Fruit fly (Drosophila melanogaster): ENCODE measurements around the gene Dronc.

Gene Dronc

DNA sequence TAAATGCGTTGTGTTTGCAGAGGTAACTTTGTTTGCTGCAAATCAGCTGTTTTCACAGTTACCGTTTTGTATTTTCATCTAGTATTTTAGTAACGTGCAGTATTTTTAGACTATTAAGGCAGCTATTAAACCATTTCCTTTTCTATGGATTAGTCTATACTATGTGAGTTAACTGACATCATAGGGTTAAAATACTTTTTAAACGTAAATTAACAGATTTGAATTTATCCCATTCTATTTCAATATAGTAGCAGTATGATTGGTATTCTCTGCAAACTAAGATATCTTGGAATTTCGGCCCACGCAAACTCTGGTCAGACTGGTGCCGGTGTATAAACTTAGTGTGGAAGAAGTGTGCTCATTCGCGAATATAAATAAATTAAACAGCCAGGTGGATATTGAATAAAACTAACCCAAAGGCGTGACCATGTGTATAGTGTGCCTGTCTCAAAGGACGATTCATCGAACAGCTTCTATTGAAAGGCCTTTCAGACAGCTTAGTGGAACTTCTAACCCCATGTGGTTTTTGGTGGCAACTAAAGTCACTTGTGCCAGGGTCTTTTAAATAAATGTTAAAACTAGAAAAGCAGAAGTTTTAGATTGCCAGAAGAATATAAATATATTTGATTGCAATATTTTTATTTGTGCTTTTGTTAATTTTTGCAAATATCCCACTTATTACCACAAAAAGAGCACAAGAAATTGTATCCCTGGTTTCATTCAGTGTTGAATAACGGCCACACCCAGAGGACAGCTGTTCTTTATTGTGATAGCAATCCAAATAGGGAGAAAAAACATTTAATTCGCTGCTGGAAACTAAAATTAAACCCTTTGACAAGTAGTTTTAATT lies 4.0 kb downstream of the Dronc start, which contains the start of the genes CG6674, CG42455 and vnc (continued):
- peak; percentile 20 for TF ChIP-seq ind (GFP tag; optimal IDR thresholded peaks at IDR 0.05)
- peak; percentile 28 for TF ChIP-seq CG4820 (GFP tag; optimal IDR thresholded peaks at IDR 0.05)
- TF ChIP-seq CG9876 (GFP tag; optimal IDR thresholded peaks at IDR 0.05), result no peak
- no peak for TF ChIP-seq org-1 (GFP tag; optimal IDR thresholded peaks at IDR 0.05)
- peak; percentile 1 for TF ChIP-seq CG7556 (GFP tag; optimal IDR thresholded peaks at IDR 0.05)
- no peak for TF ChIP-seq B-H2 (GFP tag; optimal IDR thresholded peaks at IDR 0.05)
- TF ChIP-seq Eip74EF (GFP tag; optimal IDR thresholded peaks at IDR 0.05), result no peak
- no peak; the same call in 1 of the 2 replicates for TF ChIP-seq lmd (GFP tag; IDR thresholded peaks at IDR 0.05)
- no peak for TF ChIP-seq danr (GFP tag; IDR thresholded peaks at IDR 0.05)
- peak; percentile 39 for TF ChIP-seq HLH54F (GFP tag; optimal IDR thresholded peaks at IDR 0.05)
- no peak for TF ChIP-seq Deaf1 (tag; optimal IDR thresholded peaks at IDR 0.05)
- TF ChIP-seq sisA (GFP tag; IDR thresholded peaks at IDR 0.05), result no peak
- no peak for TF ChIP-seq Mes4 (GFP tag; optimal IDR thresholded peaks at IDR 0.05)
- peak; percentile 75 for TF ChIP-seq MBD-R2 (GFP tag; IDR thresholded peaks at IDR 0.05)
- TF ChIP-seq CG11093 (GFP tag; IDR thresholded peaks at IDR 0.05), result no peak
- TF ChIP-seq tap (tag; optimal IDR thresholded peaks at IDR 0.05), result no peak
- TF ChIP-seq CG18619 (GFP tag; optimal IDR thresholded peaks at IDR 0.05), result no peak
- TF ChIP-seq Sin3A (optimal IDR thresholded peaks at IDR 0.05), result peak; percentile 37
- TF ChIP-seq CG14710 (tag; optimal IDR thresholded peaks at IDR 0.05), result peak; percentile 34
- no peak for TF ChIP-seq cas (GFP tag; IDR thresholded peaks at IDR 0.05)
- no peak for TF ChIP-seq ken (GFP tag; IDR thresholded peaks at IDR 0.05)
- TF ChIP-seq CG12659 (GFP tag; optimal IDR thresholded peaks at IDR 0.05), result peak; percentile 49
- TF ChIP-seq CG7928 (GFP tag; optimal IDR thresholded peaks at IDR 0.05), result peak; percentile 89
- peak; percentile 16 for TF ChIP-seq Fer1 (GFP tag; optimal IDR thresholded peaks at IDR 0.05)
- no peak for TF ChIP-seq al (GFP tag; IDR thresholded peaks at IDR 0.05)
- peak; percentile 44 for TF ChIP-seq grn (GFP tag; optimal IDR thresholded peaks at IDR 0.05)
- peak; percentile 41 for TF ChIP-seq Max (GFP tag; optimal IDR thresholded peaks at IDR 0.05)
- TF ChIP-seq pzg (GFP tag; optimal IDR thresholded peaks at IDR 0.05), result peak; percentile 55
- no peak for TF ChIP-seq luna (GFP tag; optimal IDR thresholded peaks at IDR 0.05)
- no peak for TF ChIP-seq da (GFP tag; optimal IDR thresholded peaks at IDR 0.05)
- no peak for TF ChIP-seq CG7963 (GFP tag; IDR thresholded peaks at IDR 0.05; ENCODE audit: partially characterized antibody)
- peak; percentile 58 for TF ChIP-seq CG2120 (GFP tag; optimal IDR thresholded peaks at IDR 0.05)
- no peak for TF ChIP-seq lola (GFP tag; optimal IDR thresholded peaks at IDR 0.05)
- TF ChIP-seq PHDP (tag; optimal IDR thresholded peaks at IDR 0.05), result peak; percentile 25
- TF ChIP-seq Usf (GFP tag; optimal IDR thresholded peaks at IDR 0.05), result no peak
- 0 out of 2 replicates have a peak, but pooled peaks have one; percentile 42 for TF ChIP-seq rib (GFP tag; IDR thresholded peaks at IDR 0.05)
- peak; percentile 6 for TF ChIP-seq Sox102F (GFP tag; optimal IDR thresholded peaks at IDR 0.05)
- TF ChIP-seq ems (GFP tag; optimal IDR thresholded peaks at IDR 0.05), result peak; percentile 26
- no peak for TF ChIP-seq Chrac-16 (GFP tag; optimal IDR thresholded peaks at IDR 0.05)
- no peak for TF ChIP-seq pros (GFP tag; optimal IDR thresholded peaks at IDR 0.05)
- no peak for TF ChIP-seq E2f1 (GFP tag; IDR thresholded peaks at IDR 0.05)
- no peak for TF ChIP-seq CG8089 (GFP tag; optimal IDR thresholded peaks at IDR 0.05)
- no peak for TF ChIP-seq unc-4 (GFP tag; IDR thresholded peaks at IDR 0.05; ENCODE audit: partially characterized antibody)
- no peak for TF ChIP-seq CG12744 (GFP tag; optimal IDR thresholded peaks at IDR 0.05)
- TF ChIP-seq CG42726 (GFP tag; IDR thresholded peaks at IDR 0.05; ENCODE audit: partially characterized antibody), result no peak
- peak; percentile 53 for TF ChIP-seq bab2 (GFP tag; optimal IDR thresholded peaks at IDR 0.05)
- no peak for TF ChIP-seq CG14860 (GFP tag; IDR thresholded peaks at IDR 0.05; ENCODE audit: partially characterized antibody)
- no peak for TF ChIP-seq hth (optimal IDR thresholded peaks at IDR 0.05)
- TF ChIP-seq corto (GFP tag; optimal IDR thresholded peaks at IDR 0.05), result no peak
- no peak for TF ChIP-seq CG7987 (GFP tag; optimal IDR thresholded peaks at IDR 0.05)
